Worm (Caenorhabditis elegans): ENCODE measurements around the gene miz-1.
A peak's percentile ranks its signal among the peaks of the same experiment; 100 is the strongest.

miz-1 gene

DNA sequence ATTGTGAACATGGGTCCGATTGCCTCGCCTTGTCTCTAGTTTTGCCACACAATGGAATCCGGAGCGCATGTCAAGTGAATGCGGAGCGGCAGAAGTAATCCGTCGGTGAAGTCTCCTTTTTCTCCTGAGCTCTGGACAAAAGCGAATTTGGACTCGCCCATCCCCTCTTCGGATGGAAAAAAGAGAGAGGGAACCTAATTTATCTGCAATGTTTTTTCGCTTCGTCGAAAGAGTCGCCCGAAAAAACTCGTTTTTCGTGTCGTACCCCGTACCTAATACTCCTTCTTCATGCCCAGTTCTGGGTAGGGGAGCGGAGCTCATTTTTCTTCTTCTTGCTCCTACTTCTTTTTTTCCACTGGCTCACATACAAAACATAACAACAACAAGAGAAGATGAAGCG lies 58.0 kb downstream of the miz-1 start:
- TF ChIP-seq lin-39 (tag; optimal IDR thresholded peaks at IDR 0.05) (no peak), mdl-1 (tag; optimal IDR thresholded peaks at IDR 0.05) (no peak), nhr-43 (tag; optimal IDR thresholded peaks at IDR 0.05; ENCODE audit: poor library complexity, severe bottlenecking) (no peak), sea-2 (GFP tag; optimal IDR thresholded peaks at IDR 0.05) (no peak), nhr-12 (tag; optimal IDR thresholded peaks at IDR 0.05) (no peak), nhr-28 (tag; optimal IDR thresholded peaks at IDR 0.05) (no peak), ztf-11 (tag; optimal IDR thresholded peaks at IDR 0.05) (no peak), ceh-9 (tag; optimal IDR thresholded peaks at IDR 0.05) (no peak), ZK546.5 (tag; optimal IDR thresholded peaks at IDR 0.05) (no peak), unc-39 (tag; optimal IDR thresholded peaks at IDR 0.05) (no peak), jun-1 (tag; optimal IDR thresholded peaks at IDR 0.05) (no peak), ztf-4 (tag; optimal IDR thresholded peaks at IDR 0.05) (no peak), unc-62 (GFP tag; optimal IDR thresholded peaks at IDR 0.05) (no peak), pqm-1 (tag; optimal IDR thresholded peaks at IDR 0.05) (no peak), fos-1 (tag; optimal IDR thresholded peaks at IDR 0.05) (no peak), nhr-76 (tag; optimal IDR thresholded peaks at IDR 0.05) (no peak), snpc-4 (tag; optimal IDR thresholded peaks at IDR 0.05) (no peak), ceh-82 (tag; optimal IDR thresholded peaks at IDR 0.05) (no peak), lin-15B (tag; optimal IDR thresholded peaks at IDR 0.05) (no peak)

DNA sequence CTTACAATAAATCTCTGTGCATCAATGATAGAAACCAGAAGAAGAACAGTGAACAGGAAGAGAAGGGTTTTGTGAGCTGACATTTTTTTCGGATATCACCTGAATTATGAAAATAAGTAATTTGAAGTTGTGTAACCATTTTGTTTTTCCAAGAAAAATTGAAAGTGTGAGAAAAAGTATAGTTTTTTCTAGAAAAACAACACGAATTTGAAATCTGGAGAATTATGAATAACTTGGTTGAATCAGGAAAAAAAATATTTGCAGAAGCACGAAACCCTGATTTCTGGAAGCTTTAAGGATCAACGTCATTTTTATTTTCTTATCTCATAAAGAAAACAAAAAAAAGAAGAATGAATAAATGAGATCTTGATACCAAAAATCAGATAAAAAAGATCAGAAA lies 62.3 kb downstream of the miz-1 start, which contains the start of gene F13E9.12:
Gene F13E9.12 (minus strand): TSS at position 101 of the 400 bp plus-strand sequence.
- TF ChIP-seq daf-12 (tag; optimal IDR thresholded peaks at IDR 0.05) (no peak), elt-1 (tag; optimal IDR thresholded peaks at IDR 0.05) (peak; percentile 35)
